Fruit fly (Drosophila melanogaster) whole organism, embryonic: ENCODE results near the gene CG46439.

Source experiments
- ATbp ChIP-seq: fragments of 200-800 bp; sonication (Bioruptor generic); optimal IDR thresholded peaks from 2 replicates; lab custom pipeline; 2017; ENCODE audit warnings: missing biosample characterization, mild to moderate bottlenecking, missing genetic modification characterization, missing genetic modification reagents
- Bdp1 ChIP-seq: fragments of 200-800 bp; sonication (Bioruptor generic); optimal IDR thresholded peaks from 3 replicates; lab custom pipeline; 2016; ENCODE audit warnings: missing biosample characterization, missing genetic modification characterization
- Blimp-1 ChIP-seq: fragments of 200-800 bp; sonication (Bioruptor generic); optimal IDR thresholded peaks from 3 replicates; lab custom pipeline; 2018; ENCODE audit warnings: missing biosample characterization, missing genetic modification characterization, mild to moderate bottlenecking, moderate library complexity, missing genetic modification reagents
- BtbVII ChIP-seq: fragments of 200-800 bp; sonication (Bioruptor generic); optimal IDR thresholded peaks from 3 replicates; lab custom pipeline; 2017; ENCODE audit warnings: missing biosample characterization, mild to moderate bottlenecking, missing genetic modification characterization
- CG10321 ChIP-seq: fragments of 200-800 bp; sonication (Bioruptor generic); IDR thresholded peaks from 2 replicates; pipeline ENCODE4 v1.3.6; 2022; ENCODE audit warnings: missing biosample characterization, missing genetic modification characterization
- CG10979 ChIP-seq: fragments of 200-800 bp; sonication (Bioruptor generic); optimal IDR thresholded peaks from 2 replicates; lab custom pipeline; 2018; ENCODE audit warnings: missing biosample characterization, mild to moderate bottlenecking, missing genetic modification characterization, moderate library complexity
- CG11696 ChIP-seq: fragments of 200-800 bp; sonication (Bioruptor generic); IDR thresholded peaks from 2 replicates; pipeline ENCODE4 v1.3.6; 2022; ENCODE audit warnings: missing biosample characterization, missing genetic modification characterization
- CG14710 ChIP-seq: fragments of 200-800 bp; sonication (Bioruptor generic); optimal IDR thresholded peaks from 3 replicates; lab custom pipeline; 2019; ENCODE audit warnings: missing biosample characterization, mild to moderate bottlenecking, missing genetic modification characterization, moderate library complexity
- CG17328 ChIP-seq: fragments of 200-800 bp; sonication (Bioruptor generic); IDR thresholded peaks from 2 replicates; pipeline ENCODE4 v1.3.6; 2022; ENCODE audit warnings: missing biosample characterization, missing genetic modification characterization
- CG17385 ChIP-seq: fragments of 200-800 bp; sonication (Bioruptor generic); optimal IDR thresholded peaks from 3 replicates; lab custom pipeline; 2018; ENCODE audit warnings: missing biosample characterization, mild to moderate bottlenecking, missing genetic modification characterization
- CG2120 ChIP-seq: fragments of 200-800 bp; sonication (Bioruptor generic); optimal IDR thresholded peaks from 3 replicates; lab custom pipeline; 2016; ENCODE audit warnings: missing biosample characterization, missing genetic modification characterization
- CG2889 ChIP-seq: fragments of 200-800 bp; sonication (Bioruptor generic); IDR thresholded peaks from 3 replicates; pipeline ENCODE4 v1.3.6; 2022; ENCODE audit warnings: missing biosample characterization, missing genetic modification characterization
- CG30020 ChIP-seq: fragments of 200-800 bp; optimal IDR thresholded peaks from 2 replicates; lab custom pipeline; 2019; ENCODE audit warnings: missing biosample characterization, mild to moderate bottlenecking, missing genetic modification characterization, moderate library complexity
- CG31388 ChIP-seq: fragments of 200-800 bp; sonication (Bioruptor generic); optimal IDR thresholded peaks from 2 replicates; lab custom pipeline; 2016; ENCODE audit warnings: missing biosample characterization, missing genetic modification characterization
- CG3281 ChIP-seq: fragments of 200-800 bp; sonication (Bioruptor generic); optimal IDR thresholded peaks from 3 replicates; lab custom pipeline; 2017; ENCODE audit warnings: missing biosample characterization, mild to moderate bottlenecking, missing genetic modification characterization
- CG6683 ChIP-seq: fragments of 200-800 bp; sonication (Bioruptor generic); optimal IDR thresholded peaks from 2 replicates; lab custom pipeline; 2017; ENCODE audit warnings: missing biosample characterization, mild to moderate bottlenecking, missing genetic modification characterization, missing genetic modification reagents
- CG7786 ChIP-seq: fragments of 200-800 bp; sonication (Bioruptor generic); optimal IDR thresholded peaks from 2 replicates; lab custom pipeline; 2016; ENCODE audit warnings: missing biosample characterization, missing genetic modification characterization
- CG8924 ChIP-seq: fragments of 200-800 bp; optimal IDR thresholded peaks from 3 replicates; lab custom pipeline; 2019; ENCODE audit warnings: missing biosample characterization, mild to moderate bottlenecking, missing genetic modification characterization, moderate library complexity
- CG9215 ChIP-seq: fragments of 200-800 bp; sonication (Bioruptor generic); IDR thresholded peaks from 2 replicates; pipeline ENCODE4 v1.3.6; 2022; ENCODE audit warnings: missing biosample characterization, missing genetic modification characterization
- CG9609 ChIP-seq: fragments of 200-800 bp; sonication (Bioruptor generic); optimal IDR thresholded peaks from 3 replicates; lab custom pipeline; 2016; ENCODE audit warnings: missing biosample characterization, missing genetic modification characterization
- Dbx ChIP-seq: fragments of 200-800 bp; sonication (Bioruptor generic); IDR thresholded peaks from 3 replicates; pipeline ENCODE4 v1.3.6; 2022; ENCODE audit warnings: missing biosample characterization, missing genetic modification characterization
- Fer1 ChIP-seq: fragments of 200-800 bp; sonication (Bioruptor generic); optimal IDR thresholded peaks from 2 replicates; lab custom pipeline; 2017; ENCODE audit warnings: missing biosample characterization, mild to moderate bottlenecking, missing genetic modification characterization
- Hey ChIP-seq: fragments of 200-800 bp; sonication (Bioruptor generic); optimal IDR thresholded peaks from 3 replicates; lab custom pipeline; 2018; ENCODE audit warnings: missing biosample characterization, mild to moderate bottlenecking, missing genetic modification characterization
- HmgZ ChIP-seq: fragments of 200-800 bp; sonication (Bioruptor generic); optimal IDR thresholded peaks from 2 replicates; lab custom pipeline; 2018; ENCODE audit warnings: missing biosample characterization, mild to moderate bottlenecking, missing genetic modification characterization
- Hr39 ChIP-seq: fragments of >200 bp; optimal IDR thresholded peaks from 2 replicates; lab custom pipeline; 2017
- Hr51 ChIP-seq, 2 experiments: fragments of 200-800 bp; sonication (Bioruptor generic); optimal IDR thresholded peaks; 2 replicates in 1 of 2; 3 replicates in 1 of 2; lab custom pipeline; 2016 to 2018; ENCODE audit warnings: missing biosample characterization in 2 of 2, missing genetic modification characterization in 2 of 2, mild to moderate bottlenecking in 1 of 2, moderate library complexity in 1 of 2
- Med ChIP-seq: fragments of 200-800 bp; sonication (Bioruptor generic); peaks from one replicate; lab custom pipeline; 2016; ENCODE audit warnings: missing biosample characterization, missing genetic modification characterization, mild to moderate bottlenecking, inconsistent platforms, moderate library complexity
- Sox102F ChIP-seq: fragments of 200-800 bp; sonication (Bioruptor generic); optimal IDR thresholded peaks from 2 replicates; lab custom pipeline; 2018; ENCODE audit warnings: missing biosample characterization, mild to moderate bottlenecking, missing genetic modification characterization, moderate library complexity
- Trl ChIP-seq, 3 experiments: fragments of >200 bp in 2 of 3; fragments of 200-800 bp in 1 of 3; sonication (Bioruptor generic) in 1 of 3; optimal IDR thresholded peaks; 2 replicates in 1 of 3; 3 replicates in 2 of 3; lab custom pipeline; 2016 to 2017; ENCODE audit warnings: missing biosample characterization in 1 of 3, missing genetic modification characterization in 1 of 3
- Xbp1 ChIP-seq: fragments of 200-800 bp; sonication (Bioruptor generic); optimal IDR thresholded peaks from 3 replicates; lab custom pipeline; 2016; ENCODE audit warnings: missing biosample characterization, mild to moderate bottlenecking, missing genetic modification characterization
- ab ChIP-seq: fragments of 200-800 bp; sonication (Bioruptor generic); optimal IDR thresholded peaks from 2 replicates; lab custom pipeline; 2016; ENCODE audit warnings: missing biosample characterization, missing genetic modification characterization
- abd-A ChIP-seq: fragments of 200-800 bp; sonication (Bioruptor generic); optimal IDR thresholded peaks from 3 replicates; lab custom pipeline; 2019; ENCODE audit warnings: missing biosample characterization, mild to moderate bottlenecking, missing genetic modification characterization, moderate library complexity
- crol ChIP-seq: fragments of 200-800 bp; sonication (Bioruptor generic); IDR thresholded peaks from 2 replicates; pipeline ENCODE4 v1.3.6; 2022; ENCODE audit warnings: missing biosample characterization, missing genetic modification characterization
- emc ChIP-seq: fragments of 200-800 bp; sonication (Bioruptor generic); optimal IDR thresholded peaks from 2 replicates; lab custom pipeline; 2016; ENCODE audit warnings: missing biosample characterization, missing genetic modification characterization
- eyg ChIP-seq: fragments of 200-800 bp; sonication (Bioruptor generic); optimal IDR thresholded peaks from 3 replicates; lab custom pipeline; 2016; ENCODE audit warnings: missing biosample characterization, missing genetic modification characterization
- gro ChIP-seq: fragments of 200-800 bp; sonication (Bioruptor generic); optimal IDR thresholded peaks from 2 replicates; lab custom pipeline; 2016; ENCODE audit warnings: missing biosample characterization, missing genetic modification characterization
- ham ChIP-seq: fragments of 200-800 bp; sonication (Bioruptor generic); IDR thresholded peaks from 2 replicates; pipeline ENCODE4 v1.3.6; 2022; ENCODE audit warnings: missing biosample characterization, missing genetic modification characterization
- lab ChIP-seq: fragments of 200-800 bp; sonication (Bioruptor generic); optimal IDR thresholded peaks from 3 replicates; lab custom pipeline; 2017; ENCODE audit warnings: missing biosample characterization, missing genetic modification characterization, mild to moderate bottlenecking, moderate library complexity, missing genetic modification reagents
- lbe ChIP-seq: fragments of 200-800 bp; sonication (Bioruptor generic); optimal IDR thresholded peaks from 2 replicates; lab custom pipeline; 2016; ENCODE audit warnings: missing biosample characterization, mild to moderate bottlenecking, missing genetic modification characterization
- nmo ChIP-seq: fragments of 200-800 bp; sonication (Bioruptor generic); optimal IDR thresholded peaks from 2 replicates; lab custom pipeline; 2018; ENCODE audit warnings: missing biosample characterization, mild to moderate bottlenecking, missing genetic modification characterization, moderate library complexity
- pho ChIP-seq: fragments of 200-800 bp; sonication (Bioruptor generic); optimal IDR thresholded peaks from 2 replicates; lab custom pipeline; 2016; ENCODE audit warnings: missing biosample characterization, missing genetic modification characterization
- phol ChIP-seq: fragments of 200-800 bp; sonication (Bioruptor generic); optimal IDR thresholded peaks from 3 replicates; lab custom pipeline; 2018; ENCODE audit warnings: missing biosample characterization, mild to moderate bottlenecking, missing genetic modification characterization, moderate library complexity
- ranshi ChIP-seq: fragments of 200-800 bp; sonication (Bioruptor generic); IDR thresholded peaks from 2 replicates; pipeline ENCODE4 v1.3.6; 2022; ENCODE audit warnings: missing biosample characterization, missing genetic modification characterization
- ro ChIP-seq: fragments of 200-800 bp; sonication (Bioruptor generic); IDR thresholded peaks from 2 replicates; pipeline ENCODE4 v1.3.6; 2022; ENCODE audit warnings: missing biosample characterization, missing genetic modification characterization
- row ChIP-seq: fragments of 200-800 bp; sonication (Bioruptor generic); IDR thresholded peaks from 3 replicates; pipeline ENCODE4 v1.3.6; 2022; ENCODE audit warnings: missing biosample characterization, missing genetic modification characterization
- sima ChIP-seq: fragments of 200-800 bp; sonication (Bioruptor generic); optimal IDR thresholded peaks from 2 replicates; lab custom pipeline; 2016; ENCODE audit warnings: missing biosample characterization, missing genetic modification characterization
- toy ChIP-seq: fragments of 200-800 bp; sonication (Bioruptor generic); IDR thresholded peaks from 2 replicates; pipeline ENCODE4 v1.3.6; 2022; ENCODE audit warnings: missing biosample characterization, missing genetic modification characterization
- twi ChIP-seq: fragments of 200-800 bp; optimal IDR thresholded peaks from 2 replicates; lab custom pipeline; 2019; ENCODE audit warnings: missing biosample characterization, mild to moderate bottlenecking, missing genetic modification characterization, moderate library complexity
- unpg ChIP-seq: fragments of 200-800 bp; sonication (Bioruptor generic); optimal IDR thresholded peaks from 3 replicates; lab custom pipeline; 2018; ENCODE audit warnings: missing biosample characterization, mild to moderate bottlenecking, missing genetic modification characterization, moderate library complexity
- wdn ChIP-seq: fragments of 200-800 bp; sonication (Bioruptor generic); IDR thresholded peaks from 2 replicates; pipeline ENCODE4 v1.3.6; 2022; ENCODE audit warnings: missing biosample characterization, missing genetic modification characterization

Gene CG46439

dm6 chr3L:11091943-11092609 lies 4.0 kb downstream of the CG46439 start (continued):
- peak; percentile 13; the same call in 1 of the 2 replicates for TF ChIP-seq ranshi (GFP tag; lab: Robert Waterston, UW)
- 0 out of 3 replicates have a peak, but pooled peaks have one; percentile 53 for TF ChIP-seq Dbx
- TF ChIP-seq CG10321: no peak
- peak; percentile 50 for TF ChIP-seq Bdp1 (GFP tag; lab: Kevin White, UChicago)
- TF ChIP-seq twi (tag; lab: Kevin White, UChicago): no peak
- 0 out of 2 replicates have a peak, but pooled peaks have one; percentile 6 for TF ChIP-seq CG9215 (GFP tag; lab: Robert Waterston, UW)
- TF ChIP-seq Blimp-1 (GFP tag; lab: Kevin White, UChicago): no peak
- TF ChIP-seq ATbp (GFP tag; lab: Kevin White, UChicago): no peak
- no peak for TF ChIP-seq emc (GFP tag; lab: Kevin White, UChicago)
- TF ChIP-seq CG30020 (tag; lab: Kevin White, UChicago): no peak
- peak; percentile 80 for TF ChIP-seq lab (GFP tag; lab: Kevin White, UChicago)
- no peak for TF ChIP-seq CG11696
- no peak for TF ChIP-seq ab (GFP tag; lab: Kevin White, UChicago)
- TF ChIP-seq CG7786 (GFP tag; lab: Kevin White, UChicago): peak; percentile 31
- no peak for TF ChIP-seq Sox102F (GFP tag; lab: Kevin White, UChicago)
- peak; percentile 27 for TF ChIP-seq eyg (GFP tag; lab: Kevin White, UChicago)
- TF ChIP-seq ro (GFP tag; lab: Robert Waterston, UW): no peak
- TF ChIP-seq pho: peak; percentile 48
- TF ChIP-seq abd-A (tag; lab: Kevin White, UChicago): no peak
- TF ChIP-seq lbe (GFP tag; lab: Kevin White, UChicago): peak; percentile 48
- peak in 1 of 2 experiments; percentile 66 for TF ChIP-seq Hr51 (GFP tag; optimal IDR thresholded peaks at IDR 0.05; lab: Kevin White, UChicago)
- peak; percentile 86 for TF ChIP-seq crol (GFP tag; lab: Robert Waterston, UW)
- no peak for TF ChIP-seq BtbVII (GFP tag; lab: Kevin White, UChicago)
- no peak for TF ChIP-seq ham (GFP tag; lab: Robert Waterston, UW)
- TF ChIP-seq CG31388 (GFP tag; lab: Kevin White, UChicago): no peak
- TF ChIP-seq CG10979 (tag; lab: Kevin White, UChicago): peak; percentile 23
- peak; percentile 48 for TF ChIP-seq CG2120 (GFP tag; lab: Kevin White, UChicago)
- TF ChIP-seq CG8924 (tag; lab: Kevin White, UChicago): no peak
- TF ChIP-seq row (GFP tag; lab: Robert Waterston, UW): no peak; the same call in 1 of the 3 replicates
- TF ChIP-seq unpg (GFP tag; lab: Kevin White, UChicago): peak; percentile 35
- no peak for TF ChIP-seq CG6683 (GFP tag; lab: Kevin White, UChicago)
- peak; percentile 35 for TF ChIP-seq CG3281
- peak; percentile 42; the same call in 1 of the 2 replicates for TF ChIP-seq CG17328 (GFP tag; lab: Robert Waterston, UW)
- no peak for TF ChIP-seq phol (tag; lab: Kevin White, UChicago)
- TF ChIP-seq Hr39: no peak
- peak; percentile 47 for TF ChIP-seq gro (GFP tag; lab: Kevin White, UChicago)
- TF ChIP-seq toy: no peak
- TF ChIP-seq Xbp1 (GFP tag; lab: Kevin White, UChicago): peak; percentile 51
- TF ChIP-seq Fer1 (GFP tag; lab: Kevin White, UChicago): no peak
- peak; percentile 92 for TF ChIP-seq Med (GFP tag; lab: Kevin White, UChicago)
- peak; percentile 55 for TF ChIP-seq CG17385 (GFP tag; lab: Kevin White, UChicago)
- peak; percentile 25 for TF ChIP-seq sima (GFP tag; lab: Kevin White, UChicago)
- TF ChIP-seq Trl (optimal IDR thresholded peaks at IDR 0.05; lab: Kevin White, UChicago): no peak
- peak; percentile 68 for TF ChIP-seq Trl (GFP tag; optimal IDR thresholded peaks at IDR 0.05; lab: Kevin White, UChicago)
- TF ChIP-seq Hey (tag; lab: Kevin White, UChicago): no peak
- TF ChIP-seq HmgZ (tag; lab: Kevin White, UChicago): peak; percentile 42
- TF ChIP-seq CG14710 (tag; lab: Kevin White, UChicago): peak; percentile 18
- no peak for TF ChIP-seq wdn (GFP tag; lab: Robert Waterston, UW)
- TF ChIP-seq CG9609 (GFP tag; lab: Kevin White, UChicago): peak; percentile 22
- TF ChIP-seq CG2889 (GFP tag; lab: Robert Waterston, UW): no peak
- peak; percentile 27 for TF ChIP-seq nmo (GFP tag; lab: Kevin White, UChicago)
